Worm (Caenorhabditis elegans) whole organism, L1 larva: Measurements from ENCODE around the gene usip-1.

ENCODE experiments used
- dsc-1 ChIP-seq: sonication (generic microtip); optimal IDR thresholded peaks from 2 replicates; lab custom pipeline; 2016; ENCODE audit warnings: mild to moderate bottlenecking, missing genetic modification characterization, missing compliant biosample characterization
- lin-15B ChIP-seq: fragments of 150-350 bp; sonication (generic microtip); optimal IDR thresholded peaks from 3 replicates; lab custom pipeline; 2014; ENCODE audit warnings: missing biosample characterization, missing genetic modification characterization

DNA sequence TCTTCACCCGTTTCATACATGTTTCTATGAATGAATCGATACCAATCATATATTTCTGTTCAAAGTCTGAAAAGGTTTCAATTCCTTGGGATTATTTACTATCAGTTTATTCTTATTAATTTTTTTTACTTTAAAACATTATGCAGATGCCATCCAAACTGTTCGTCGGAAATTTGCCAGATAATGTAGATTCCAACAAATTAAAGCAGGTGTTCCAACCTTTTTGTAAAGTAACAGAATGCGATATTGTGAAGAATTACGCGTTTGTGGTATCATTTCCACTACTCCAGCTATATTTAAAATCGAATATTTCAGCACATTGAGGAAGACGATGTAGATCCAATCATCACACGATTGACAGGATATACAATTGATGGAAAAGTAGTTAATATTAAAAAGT is 8.1 kb upstream of the usip-1 start, which contains the start of gene rnp-1:
- TF ChIP-seq dsc-1 (tag; lab: Kevin White, UChicago) = no peak
- TF ChIP-seq lin-15B (tag; lab: Kevin White, UChicago) = no peak
